Fruit fly (Drosophila melanogaster) whole organism, embryonic: ENCODE measurements around the gene Arpc3A.

Experiments
- MTF-1 ChIP-seq: fragments of 200-800 bp; sonication (Bioruptor generic); optimal IDR thresholded peaks from 2 replicates; lab custom pipeline; 2018; ENCODE audit warnings: missing biosample characterization, mild to moderate bottlenecking, missing genetic modification characterization, borderline replicate concordance
- exex ChIP-seq: fragments of 200-800 bp; sonication (Bioruptor generic); optimal IDR thresholded peaks from 4 replicates; lab custom pipeline; 2018; ENCODE audit warnings: missing biosample characterization, mild to moderate bottlenecking, missing genetic modification characterization, moderate library complexity
- p53 ChIP-seq: fragments of 200-800 bp; sonication (Bioruptor generic); optimal IDR thresholded peaks from 2 replicates; lab custom pipeline; 2016; ENCODE audit warnings: missing biosample characterization, missing genetic modification characterization

DNA sequence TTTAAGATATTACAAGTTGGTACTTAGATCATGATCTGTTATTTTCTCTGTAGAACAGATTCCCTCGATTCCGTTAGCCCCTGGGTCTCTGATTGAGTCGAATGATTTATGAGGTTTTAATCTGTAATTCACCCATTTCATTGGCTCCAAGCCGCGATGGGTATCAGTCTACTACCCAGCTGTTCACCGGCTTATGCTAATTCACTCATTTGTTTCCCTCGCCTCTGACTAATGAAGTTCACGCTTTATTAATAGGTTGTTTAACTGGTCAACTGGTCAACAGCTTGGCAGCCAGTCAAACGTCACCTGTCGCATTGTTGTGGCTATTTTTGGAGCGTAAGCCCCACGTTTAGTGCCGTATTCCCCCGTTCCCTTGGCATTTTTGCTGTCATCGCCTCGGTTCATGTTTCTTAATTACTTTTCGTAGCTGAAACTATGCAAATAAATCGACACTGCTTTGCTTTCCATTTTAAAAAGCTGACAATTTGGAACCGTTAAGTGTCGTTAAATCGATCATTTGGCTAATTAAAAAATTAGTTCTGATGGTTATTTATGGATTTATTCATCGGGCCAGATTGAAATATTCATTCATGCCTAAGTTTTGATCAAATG lies 38.5 kb downstream of the Arpc3A start:
- TF ChIP-seq MTF-1 (GFP tag; lab: Kevin White, UChicago), result no peak
- TF ChIP-seq exex, result no peak
- no peak for TF ChIP-seq p53 (GFP tag; lab: Kevin White, UChicago)
